Fruit fly (Drosophila melanogaster) whole organism, pupa: ENCODE measurements around the gene TotE.

ENCODE experiments used
- CG10348 ChIP-seq: fragments of 200-800 bp; sonication (Bioruptor generic); IDR thresholded peaks from 2 replicates; pipeline ENCODE4 v1.3.6; 2022; ENCODE audit warnings: missing biosample characterization, missing genetic modification characterization
- CG12605 ChIP-seq: fragments of 200-800 bp; sonication (Bioruptor generic); IDR thresholded peaks from 2 replicates; pipeline ENCODE4 v1.3.6; 2022; ENCODE audit warnings: missing biosample characterization, missing genetic modification characterization
- CG13204 ChIP-seq: fragments of 200-800 bp; sonication (Bioruptor generic); optimal IDR thresholded peaks from 2 replicates; lab custom pipeline; 2018; ENCODE audit warnings: missing biosample characterization, mild to moderate bottlenecking, missing genetic modification characterization, moderate library complexity
- CG14655 ChIP-seq: fragments of 200-800 bp; sonication (Bioruptor generic); optimal IDR thresholded peaks from 3 replicates; lab custom pipeline; 2017; ENCODE audit warnings: mild to moderate bottlenecking, missing biosample characterization, missing genetic modification reagents, missing genetic modification characterization
- CG15710 ChIP-seq: fragments of 200-800 bp; sonication (Bioruptor generic); optimal IDR thresholded peaks from 2 replicates; lab custom pipeline; 2018; ENCODE audit warnings: missing biosample characterization, mild to moderate bottlenecking, missing genetic modification characterization, moderate library complexity
- CG17806 ChIP-seq: fragments of 200-800 bp; sonication (Bioruptor generic); optimal IDR thresholded peaks from 2 replicates; lab custom pipeline; 2018; ENCODE audit warnings: missing biosample characterization, mild to moderate bottlenecking, missing genetic modification characterization, moderate library complexity
- CG32121 ChIP-seq: fragments of 200-800 bp; sonication (Bioruptor generic); IDR thresholded peaks from 2 replicates; pipeline ENCODE4 v1.3.6; 2022; ENCODE audit warnings: missing biosample characterization, missing genetic modification characterization
- CG34367 ChIP-seq: fragments of 200-800 bp; sonication (Bioruptor generic); optimal IDR thresholded peaks from 2 replicates; lab custom pipeline; 2018; ENCODE audit warnings: missing biosample characterization, mild to moderate bottlenecking, missing genetic modification characterization
- CG4496 ChIP-seq: fragments of 200-800 bp; sonication (Bioruptor generic); IDR thresholded peaks from 3 replicates; pipeline ENCODE4 v1.3.6; 2022; ENCODE audit warnings: missing biosample characterization, missing genetic modification characterization
- CG8159 ChIP-seq: fragments of 200-800 bp; sonication (Bioruptor generic); optimal IDR thresholded peaks from 3 replicates; lab custom pipeline; 2018; ENCODE audit warnings: missing biosample characterization, mild to moderate bottlenecking, missing genetic modification characterization, moderate library complexity
- CG8301 ChIP-seq: fragments of 200-800 bp; sonication (Bioruptor generic); optimal IDR thresholded peaks from 2 replicates; lab custom pipeline; 2018; ENCODE audit warnings: missing biosample characterization, mild to moderate bottlenecking, missing genetic modification characterization
- CG9948 ChIP-seq: fragments of 200-800 bp; sonication (Bioruptor generic); optimal IDR thresholded peaks from 2 replicates; lab custom pipeline; 2018; ENCODE audit warnings: missing biosample characterization, mild to moderate bottlenecking, missing genetic modification characterization, moderate library complexity
- D1 ChIP-seq: fragments of 200-800 bp; sonication (Bioruptor generic); optimal IDR thresholded peaks from 2 replicates; lab custom pipeline; 2018; ENCODE audit warnings: missing biosample characterization, mild to moderate bottlenecking, missing genetic modification characterization, moderate library complexity
- EcR ChIP-seq: fragments of 200-800 bp; sonication (Bioruptor generic); optimal IDR thresholded peaks from 3 replicates; lab custom pipeline; 2019; ENCODE audit warnings: missing biosample characterization, missing genetic modification characterization, mild to moderate bottlenecking, moderate library complexity, missing genetic modification reagents
- Ets98B ChIP-seq: fragments of 200-800 bp; sonication (Bioruptor generic); IDR thresholded peaks from 2 replicates; pipeline ENCODE4 v1.3.6; 2022; ENCODE audit warnings: missing biosample characterization, missing genetic modification characterization
- Pif1A ChIP-seq: fragments of 200-800 bp; sonication (Bioruptor generic); optimal IDR thresholded peaks from 3 replicates; lab custom pipeline; 2016; ENCODE audit warnings: missing biosample characterization, missing genetic modification characterization
- Pif1B ChIP-seq: fragments of 200-800 bp; sonication (Bioruptor generic); optimal IDR thresholded peaks from 3 replicates; lab custom pipeline; 2016; ENCODE audit warnings: missing biosample characterization, missing genetic modification characterization
- Snoo ChIP-seq: fragments of 200-800 bp; sonication (Bioruptor generic); optimal IDR thresholded peaks from 3 replicates; lab custom pipeline; 2017; ENCODE audit warnings: missing biosample characterization, mild to moderate bottlenecking, missing genetic modification characterization, inconsistent platforms
- fd96Ca ChIP-seq: fragments of 200-800 bp; sonication (Bioruptor generic); IDR thresholded peaks from 3 replicates; pipeline ENCODE4 v1.3.6; 2022; ENCODE audit warnings: missing biosample characterization, missing genetic modification characterization
- gl ChIP-seq: fragments of 200-800 bp; sonication (Bioruptor generic); optimal IDR thresholded peaks from 2 replicates; lab custom pipeline; 2018; ENCODE audit warnings: missing biosample characterization, mild to moderate bottlenecking, missing genetic modification characterization
- rn ChIP-seq: fragments of 200-800 bp; sonication (Bioruptor generic); IDR thresholded peaks from 2 replicates; pipeline ENCODE4 v1.3.6; 2022; ENCODE audit warnings: missing biosample characterization, missing genetic modification characterization

The TotE gene

dm6 chr2L:19941352-19941851 is 28.1 kb upstream of the TotE start:
- TF ChIP-seq CG34367 (tag; lab: Kevin White, UChicago) (peak; percentile 79), CG9948 (tag; lab: Kevin White, UChicago) (peak; percentile 81), CG13204 (GFP tag; lab: Kevin White, UChicago) (peak; percentile 52), CG32121 (GFP tag; lab: Robert Waterston, UW) (peak; percentile 90), gl (tag; lab: Kevin White, UChicago) (peak; percentile 63), CG10348 (peak; percentile 65), D1 (peak; percentile 37), rn (GFP tag; lab: Robert Waterston, UW) (peak; percentile 83), CG4496 (GFP tag; lab: Robert Waterston, UW) (peak; percentile 93), Pif1B (peak; percentile 31), Ets98B (peak; percentile 86), CG8301 (tag; lab: Kevin White, UChicago) (peak; percentile 77), CG15710 (tag; lab: Kevin White, UChicago) (peak; percentile 92), Snoo (peak; percentile 79), CG8159 (tag; lab: Kevin White, UChicago) (peak; percentile 90), fd96Ca (peak; percentile 87), Pif1A (GFP tag; lab: Kevin White, UChicago) (peak; percentile 86), CG14655 (GFP tag; lab: Kevin White, UChicago) (peak; percentile 82), EcR (GFP tag; lab: Kevin White, UChicago) (peak; percentile 66), CG12605 (GFP tag; lab: Robert Waterston, UW) (peak; percentile 16; the same call in 1 of the 2 replicates), CG17806 (peak; percentile 80)

dm6 chr2L:19940036-19940435 is 26.7 kb upstream of the TotE start:
- TF ChIP-seq EcR (GFP tag; lab: Kevin White, UChicago) (no peak), CG34367 (tag; lab: Kevin White, UChicago) (no peak), D1 (no peak), CG4496 (GFP tag; lab: Robert Waterston, UW) (0 out of 3 replicates have a peak, but pooled peaks have one; percentile 30)
- TF ChIP-seq, all 21 proteins: peak for 1

dm6 chr2L:19937804-19938461 is 24.6 kb upstream of the TotE start:
- no peak for TF ChIP-seq CG17806
- TF ChIP-seq CG12605 (GFP tag; lab: Robert Waterston, UW) = no peak
- TF ChIP-seq fd96Ca = no peak
- no peak for TF ChIP-seq CG34367 (tag; lab: Kevin White, UChicago)
- no peak for TF ChIP-seq Pif1B
- TF ChIP-seq Snoo = no peak
- TF ChIP-seq CG9948 (tag; lab: Kevin White, UChicago) = no peak
- TF ChIP-seq CG8301 (tag; lab: Kevin White, UChicago) = no peak
- TF ChIP-seq Ets98B = no peak
- TF ChIP-seq, all 21 proteins: peak for 0

- TF ChIP-seq CG17806 = peak; percentile 47
- peak; percentile 19 for TF ChIP-seq CG34367 (tag; lab: Kevin White, UChicago)
- TF ChIP-seq CG9948 (tag; lab: Kevin White, UChicago) = peak; percentile 55
- peak; percentile 66 for TF ChIP-seq Pif1A (GFP tag; lab: Kevin White, UChicago)
- TF ChIP-seq CG8159 (tag; lab: Kevin White, UChicago) = peak; percentile 65
- peak; percentile 71 for TF ChIP-seq CG14655 (GFP tag; lab: Kevin White, UChicago)
- peak; percentile 55; the same call in 1 of the 3 replicates for TF ChIP-seq CG4496 (GFP tag; lab: Robert Waterston, UW)
- 0 out of 2 replicates have a peak, but pooled peaks have one; percentile 38 for TF ChIP-seq rn (GFP tag; lab: Robert Waterston, UW)
- peak; percentile 61 for TF ChIP-seq CG8301 (tag; lab: Kevin White, UChicago)
- peak; percentile 55 for TF ChIP-seq CG32121 (GFP tag; lab: Robert Waterston, UW)
- TF ChIP-seq fd96Ca = peak; percentile 77
- peak; percentile 57 for TF ChIP-seq CG15710 (tag; lab: Kevin White, UChicago)
These were observed 22.8 kb upstream of the TotE start for dm6 chr2L:19936131-19936530.

DNA sequence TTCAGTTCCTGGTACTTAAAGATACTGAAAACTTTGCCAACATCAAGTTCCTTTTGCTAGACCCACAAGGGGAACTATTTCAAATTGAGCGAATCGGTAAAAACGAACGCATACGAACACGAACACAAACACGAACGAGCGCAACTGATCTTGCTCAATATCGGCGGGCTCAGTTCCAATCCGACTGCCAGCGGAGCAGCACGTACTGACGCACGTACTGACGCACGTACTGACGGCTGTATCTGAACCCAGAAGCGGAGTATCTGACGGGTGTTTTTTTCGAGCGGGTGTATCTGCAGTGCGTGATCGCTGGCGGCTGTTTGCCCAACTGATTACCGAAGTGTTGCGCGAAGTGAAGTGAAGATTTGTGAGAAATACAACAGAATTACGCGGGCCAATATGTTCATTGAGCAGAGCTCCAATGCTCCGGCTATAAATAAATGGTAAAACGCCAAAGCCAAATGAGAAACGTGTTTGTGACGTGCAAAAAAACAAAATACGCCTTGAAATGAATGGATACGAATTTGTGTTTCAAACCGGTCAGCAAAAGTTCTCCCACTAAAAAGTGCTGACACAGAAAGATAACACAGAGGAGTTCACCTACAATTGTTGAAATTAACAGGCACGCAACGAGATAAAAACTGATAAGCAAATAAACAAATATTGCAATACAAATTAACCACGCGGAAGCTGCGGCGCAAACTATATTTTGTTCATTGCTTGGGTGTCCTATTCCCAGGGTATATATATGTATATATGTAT is 21.9 kb upstream of the TotE start:
- no peak for TF ChIP-seq rn (GFP tag; lab: Robert Waterston, UW)
- peak; percentile 0 for TF ChIP-seq CG9948 (tag; lab: Kevin White, UChicago)
- TF ChIP-seq Pif1B = no peak
- peak; percentile 62 for TF ChIP-seq CG13204 (GFP tag; lab: Kevin White, UChicago)
- peak; percentile 66 for TF ChIP-seq Ets98B
- no peak for TF ChIP-seq CG14655 (GFP tag; lab: Kevin White, UChicago)
- TF ChIP-seq CG17806 = no peak
- TF ChIP-seq Snoo = no peak
- TF ChIP-seq CG10348 = no peak
- TF ChIP-seq gl (tag; lab: Kevin White, UChicago) = no peak
- TF ChIP-seq CG32121 (GFP tag; lab: Robert Waterston, UW) = peak; percentile 34; the same call in 1 of the 2 replicates
- peak; percentile 30 for TF ChIP-seq CG8159 (tag; lab: Kevin White, UChicago)
- peak; percentile 75 for TF ChIP-seq EcR (GFP tag; lab: Kevin White, UChicago)
- TF ChIP-seq CG12605 (GFP tag; lab: Robert Waterston, UW) = 0 out of 2 replicates have a peak, but pooled peaks have one; percentile 31
- TF ChIP-seq Pif1A (GFP tag; lab: Kevin White, UChicago) = peak; percentile 25
- no peak for TF ChIP-seq CG8301 (tag; lab: Kevin White, UChicago)
- no peak for TF ChIP-seq D1
- TF ChIP-seq CG4496 (GFP tag; lab: Robert Waterston, UW) = peak; percentile 69
- TF ChIP-seq CG34367 (tag; lab: Kevin White, UChicago) = no peak
- peak; percentile 69; the same call in 2 of the 3 replicates for TF ChIP-seq fd96Ca
- TF ChIP-seq CG15710 (tag; lab: Kevin White, UChicago) = peak; percentile 12
